Fruit fly (Drosophila melanogaster): ENCODE results near the gene CG14722.

The CG14722 gene

dm6 chr3R:11758507-11759184 lies 17.0 kb downstream of the CG14722 start (continued):
- peak; percentile 28 for TF ChIP-seq Sox15 (GFP tag; optimal IDR thresholded peaks at IDR 0.05)
- TF ChIP-seq lz (GFP tag; optimal IDR thresholded peaks at IDR 0.05): peak; percentile 55
- TF ChIP-seq CG3919 (GFP tag; optimal IDR thresholded peaks at IDR 0.05): peak; percentile 16
- no peak for TF ChIP-seq Hr38 (GFP tag; optimal IDR thresholded peaks at IDR 0.05)
- peak; percentile 53 for TF ChIP-seq CG6276 (GFP tag; optimal IDR thresholded peaks at IDR 0.05)
- TF ChIP-seq CG6163 (GFP tag; IDR thresholded peaks at IDR 0.05): no peak
- TF ChIP-seq CG15336 (GFP tag; IDR thresholded peaks at IDR 0.05): no peak
- TF ChIP-seq CG11762 (GFP tag; optimal IDR thresholded peaks at IDR 0.05; ENCODE audit: insufficient read depth): no peak
- TF ChIP-seq CG16779 (tag; optimal IDR thresholded peaks at IDR 0.05): no peak
- peak; percentile 47 for TF ChIP-seq Hr4 (GFP tag; optimal IDR thresholded peaks at IDR 0.05)
- TF ChIP-seq CG11902 (GFP tag; optimal IDR thresholded peaks at IDR 0.05): no peak
- TF ChIP-seq pdm3 (GFP tag; optimal IDR thresholded peaks at IDR 0.05): peak; percentile 40
- peak; percentile 9 for TF ChIP-seq Ets21C (GFP tag; optimal IDR thresholded peaks at IDR 0.05)
- no peak for TF ChIP-seq CG1621 (tag; optimal IDR thresholded peaks at IDR 0.05)
- TF ChIP-seq dsx (GFP tag; optimal IDR thresholded peaks at IDR 0.05; ENCODE audit: poor library complexity, severe bottlenecking): no peak
- no peak for TF ChIP-seq CG3032 (tag; optimal IDR thresholded peaks at IDR 0.05)
- peak; percentile 50 for TF ChIP-seq topi (GFP tag; optimal IDR thresholded peaks at IDR 0.05)
- peak; percentile 39 for TF ChIP-seq CG6792 (GFP tag; optimal IDR thresholded peaks at IDR 0.05)
- peak; percentile 87 for TF ChIP-seq svp (GFP tag)
- peak; percentile 49 for TF ChIP-seq Hr39 (GFP tag; optimal IDR thresholded peaks at IDR 0.05)
- TF ChIP-seq vri (GFP tag; optimal IDR thresholded peaks at IDR 0.05): peak; percentile 18
- no peak for TF ChIP-seq Eip93F (GFP tag; optimal IDR thresholded peaks at IDR 0.05)
- peak; percentile 89 for TF ChIP-seq Eip78C (GFP tag)
- no peak for TF ChIP-seq CG6854 (GFP tag; optimal IDR thresholded peaks at IDR 0.05)
- TF ChIP-seq Eip75B (GFP tag; optimal IDR thresholded peaks at IDR 0.05): peak; percentile 56
- TF ChIP-seq Ets96B (tag; optimal IDR thresholded peaks at IDR 0.05): no peak
- peak; percentile 38 for TF ChIP-seq CG7368 (GFP tag; optimal IDR thresholded peaks at IDR 0.05)
- no peak for TF ChIP-seq CG8319 (GFP tag; optimal IDR thresholded peaks at IDR 0.05)
- TF ChIP-seq CG6808 (GFP tag; optimal IDR thresholded peaks at IDR 0.05): peak; percentile 54
- no peak for TF ChIP-seq fd59A (GFP tag; optimal IDR thresholded peaks at IDR 0.05)
- no peak for TF ChIP-seq CG9139 (GFP tag; optimal IDR thresholded peaks at IDR 0.05)
- TF ChIP-seq fd85E (GFP tag; optimal IDR thresholded peaks at IDR 0.05): no peak
- peak; percentile 28 for TF ChIP-seq cyc (GFP tag; optimal IDR thresholded peaks at IDR 0.05)
- no peak for TF ChIP-seq CG10669 (GFP tag; optimal IDR thresholded peaks at IDR 0.05)
- TF ChIP-seq CG8632 (GFP tag; optimal IDR thresholded peaks at IDR 0.05): peak; percentile 9
- no peak for TF ChIP-seq CG11294 (GFP tag; IDR thresholded peaks at IDR 0.05)
- no peak for TF ChIP-seq Sox14 (GFP tag; optimal IDR thresholded peaks at IDR 0.05)
- TF ChIP-seq CG31627 (GFP tag; optimal IDR thresholded peaks at IDR 0.05): peak; percentile 48
- no peak for TF ChIP-seq eg (GFP tag; IDR thresholded peaks at IDR 0.05)
- TF ChIP-seq CG32006 (GFP tag; optimal IDR thresholded peaks at IDR 0.05): peak; percentile 58
- no peak for TF ChIP-seq dac (GFP tag; optimal IDR thresholded peaks at IDR 0.05)

- TF ChIP-seq CG6276 (GFP tag; optimal IDR thresholded peaks at IDR 0.05) (no peak), Eip93F (GFP tag; optimal IDR thresholded peaks at IDR 0.05) (no peak), Eip78C (GFP tag) (peak; percentile 18), CG1621 (tag; optimal IDR thresholded peaks at IDR 0.05) (no peak), Sox15 (GFP tag; optimal IDR thresholded peaks at IDR 0.05) (no peak), Hr38 (GFP tag; optimal IDR thresholded peaks at IDR 0.05) (no peak), Hr4 (GFP tag; optimal IDR thresholded peaks at IDR 0.05) (no peak), Ets96B (tag; optimal IDR thresholded peaks at IDR 0.05) (peak; percentile 13), CG6854 (GFP tag; optimal IDR thresholded peaks at IDR 0.05) (no peak), cyc (GFP tag; optimal IDR thresholded peaks at IDR 0.05) (no peak), eg (GFP tag; IDR thresholded peaks at IDR 0.05) (no peak), CG32006 (GFP tag; optimal IDR thresholded peaks at IDR 0.05) (no peak), Eip75B (GFP tag; optimal IDR thresholded peaks at IDR 0.05) (no peak), fkh (GFP tag; optimal IDR thresholded peaks at IDR 0.05) (peak; percentile 53), dsx (GFP tag; optimal IDR thresholded peaks at IDR 0.05; ENCODE audit: poor library complexity, severe bottlenecking) (peak; percentile 75), lz (GFP tag; optimal IDR thresholded peaks at IDR 0.05) (no peak), Hr39 (GFP tag; optimal IDR thresholded peaks at IDR 0.05) (no peak), salr (GFP tag; optimal IDR thresholded peaks at IDR 0.05) (no peak), CG34406 (GFP tag; optimal IDR thresholded peaks at IDR 0.05) (no peak), Gug (GFP tag; IDR thresholded peaks at IDR 0.05) (no peak), CG4318 (GFP tag; optimal IDR thresholded peaks at IDR 0.05) (no peak), CG11902 (GFP tag; optimal IDR thresholded peaks at IDR 0.05) (no peak), Lpt (GFP tag; optimal IDR thresholded peaks at IDR 0.05) (no peak), Smox (GFP tag; optimal IDR thresholded peaks at IDR 0.05) (no peak), CG6792 (GFP tag; optimal IDR thresholded peaks at IDR 0.05) (no peak)
Observed at dm6 chr3R:11759185-11759731, 17.6 kb downstream of the CG14722 start.
